Fruit fly (Drosophila melanogaster): Measurements from ENCODE around the gene Mcr.

DNA sequence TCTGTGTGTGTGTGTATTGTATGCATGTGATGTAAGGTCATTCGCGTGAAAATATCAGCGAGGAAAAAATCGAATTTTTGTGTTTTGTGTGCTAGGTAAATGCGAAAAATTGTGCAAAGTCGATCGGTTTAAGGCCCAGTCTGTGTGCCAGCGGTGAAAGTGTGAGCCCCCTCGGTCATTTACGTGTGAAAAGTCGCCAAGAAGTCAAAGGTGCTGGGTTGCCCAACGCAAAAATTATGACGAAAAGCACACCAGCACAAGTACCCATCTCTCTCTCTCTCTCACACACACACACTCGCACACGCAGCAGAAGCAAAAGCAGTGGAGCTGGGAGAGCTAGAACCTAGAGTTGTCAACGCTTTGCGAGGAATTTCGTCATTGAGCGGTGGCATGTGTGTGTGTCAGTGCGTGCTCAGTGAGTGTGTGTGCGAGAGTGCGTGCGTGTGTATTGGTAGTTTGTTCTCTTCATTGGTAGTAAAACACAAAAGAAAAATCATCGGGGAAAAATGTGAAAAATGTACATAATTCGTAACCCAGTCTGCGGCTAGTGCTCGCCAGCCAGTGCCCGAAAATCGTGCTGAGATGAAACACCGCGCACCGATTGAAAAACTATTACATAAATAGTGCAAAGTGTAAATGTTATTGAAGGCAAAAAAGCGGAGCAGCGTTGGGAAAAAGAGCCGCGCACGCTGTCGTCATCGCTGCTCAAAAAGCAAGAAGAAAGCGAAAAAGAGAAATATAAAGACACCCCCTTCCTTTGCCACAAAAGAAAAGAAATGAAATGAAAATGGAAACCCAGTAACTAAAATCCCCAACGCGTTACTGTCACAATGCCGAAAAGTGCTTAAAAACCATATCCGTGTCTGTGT, 879 bp upstream of the Mcr start:
- TF ChIP-seq psq (optimal IDR thresholded peaks at IDR 0.05): no peak
- TF ChIP-seq ttk (optimal IDR thresholded peaks at IDR 0.05): no peak
- no peak for TF ChIP-seq Sin3A (optimal IDR thresholded peaks at IDR 0.05)

Data from Kc167 (cell line).